Fruit fly (Drosophila melanogaster) whole organism, wandering third instar larva: ENCODE data around the gene CG9297.

ENCODE experiments used
- Abd-B ChIP-seq: fragments of >200 bp; optimal IDR thresholded peaks from 2 replicates; lab custom pipeline; 2017; ENCODE audit warnings: missing biosample characterization, missing genetic modification characterization
- CG9705 ChIP-seq: fragments of 200-800 bp; sonication (Bioruptor generic); optimal IDR thresholded peaks from 2 replicates; lab custom pipeline; 2018; ENCODE audit warnings: missing biosample characterization, mild to moderate bottlenecking, missing genetic modification characterization
- CrebA ChIP-seq: fragments of 200-800 bp; sonication (Bioruptor generic); optimal IDR thresholded peaks from 2 replicates; lab custom pipeline; 2016; ENCODE audit warnings: missing biosample characterization, mild to moderate bottlenecking, missing genetic modification characterization, borderline replicate concordance
- Dfd ChIP-seq: fragments of >200 bp; optimal IDR thresholded peaks from 2 replicates; lab custom pipeline; 2017; ENCODE audit warnings: missing biosample characterization, missing genetic modification characterization
- Dif ChIP-seq: fragments of 200-275, 200-300 bp; sonication (Bioruptor generic); optimal IDR thresholded peaks from 2 replicates; lab custom pipeline; 2018; ENCODE audit warnings: missing biosample characterization, missing genetic modification characterization; ENCODE audit not compliant: partially characterized antibody
- GATAd ChIP-seq: sonication (Bioruptor generic); optimal IDR thresholded peaks from 2 replicates; lab custom pipeline; 2016; ENCODE audit warnings: missing biosample characterization, missing genetic modification characterization
- HLH106 ChIP-seq: fragments of 200-800 bp; optimal IDR thresholded peaks from 3 replicates; lab custom pipeline; 2019; ENCODE audit warnings: missing biosample characterization, mild to moderate bottlenecking, missing genetic modification characterization, moderate library complexity
- Hnf4 ChIP-seq: fragments of 200-800 bp; sonication (Bioruptor generic); optimal IDR thresholded peaks from 2 replicates; lab custom pipeline; 2016; ENCODE audit warnings: missing biosample characterization, mild to moderate bottlenecking, missing genetic modification characterization
- Hr78 ChIP-seq: fragments of >200 bp; optimal IDR thresholded peaks from 2 replicates; lab custom pipeline; 2017; ENCODE audit warnings: missing biosample characterization, missing genetic modification characterization
- Hr83 ChIP-seq: fragments of 200-300 bp; sonication (Bioruptor generic); optimal IDR thresholded peaks from 2 replicates; lab custom pipeline; 2016; ENCODE audit warnings: missing biosample characterization, mild to moderate bottlenecking, missing genetic modification characterization, moderate library complexity; ENCODE audit not compliant: poor library complexity, severe bottlenecking
- Jra ChIP-seq: sonication (Bioruptor generic); optimal IDR thresholded peaks from 2 replicates; lab custom pipeline; 2016; ENCODE audit warnings: missing biosample characterization, missing genetic modification characterization
- Mio ChIP-seq: sonication (Bioruptor generic); optimal IDR thresholded peaks from 2 replicates; lab custom pipeline; 2016; ENCODE audit warnings: missing biosample characterization, missing genetic modification characterization
- Myc ChIP-seq: fragments of >200 bp; optimal IDR thresholded peaks from 2 replicates; lab custom pipeline; 2017
- N ChIP-seq: fragments of >200 bp; optimal IDR thresholded peaks from 2 replicates; lab custom pipeline; 2018; ENCODE audit warnings: missing biosample characterization, missing external identifiers, missing genetic modification characterization
- OdsH ChIP-seq: fragments of 200-800 bp; sonication (Bioruptor generic); optimal IDR thresholded peaks from 2 replicates; lab custom pipeline; 2016; ENCODE audit warnings: missing biosample characterization, mild to moderate bottlenecking, missing genetic modification characterization
- Rel ChIP-seq, 2 experiments: fragments of 200-800 bp; sonication (Bioruptor generic) in 1 of 2; optimal IDR thresholded peaks; 2 replicates in 1 of 2; 3 replicates in 1 of 2; lab custom pipeline; 2016 to 2019; ENCODE audit warnings: mild to moderate bottlenecking in 2 of 2, missing biosample characterization in 2 of 2, missing genetic modification characterization in 2 of 2, moderate library complexity in 1 of 2
- Sp1 ChIP-seq: fragments of 200-800 bp; sonication (Bioruptor generic); optimal IDR thresholded peaks from 3 replicates; lab custom pipeline; 2019; ENCODE audit warnings: missing biosample characterization, mild to moderate bottlenecking, missing genetic modification characterization, moderate library complexity
- Vsx2 ChIP-seq: fragments of 200-300, 225-300 bp; sonication (Bioruptor generic); optimal IDR thresholded peaks from 2 replicates; lab custom pipeline; 2018; ENCODE audit warnings: missing biosample characterization, missing genetic modification characterization; ENCODE audit not compliant: partially characterized antibody
- br ChIP-seq: fragments of 200-800 bp; sonication (Bioruptor generic); optimal IDR thresholded peaks from 2 replicates; lab custom pipeline; 2016; ENCODE audit warnings: missing biosample characterization, missing genetic modification characterization
- brk ChIP-seq: fragments of 200-800 bp; sonication (Bioruptor generic); optimal IDR thresholded peaks from 2 replicates; lab custom pipeline; 2016; ENCODE audit warnings: missing biosample characterization, mild to moderate bottlenecking, missing genetic modification characterization
- dl ChIP-seq, 2 experiments: fragments of 175-275, 200-275 bp in 1 of 2; fragments of 200-275 bp in 1 of 2; sonication (Bioruptor generic); optimal IDR thresholded peaks; lab custom pipeline; 2018; ENCODE audit warnings: mild to moderate bottlenecking in 2 of 2, missing biosample characterization in 2 of 2, missing genetic modification characterization in 2 of 2, moderate library complexity in 2 of 2; ENCODE audit not compliant: partially characterized antibody in 2 of 2, insufficient read depth in 1 of 2
- dmrt93B ChIP-seq: fragments of 200-800 bp; sonication (Bioruptor generic); optimal IDR thresholded peaks from 2 replicates; lab custom pipeline; 2018; ENCODE audit warnings: missing biosample characterization, mild to moderate bottlenecking, missing genetic modification characterization
- dsf ChIP-seq: sonication (Bioruptor generic); optimal IDR thresholded peaks from 2 replicates; lab custom pipeline; 2016; ENCODE audit warnings: missing biosample characterization, missing genetic modification characterization, borderline replicate concordance
- ey ChIP-seq: fragments of 200-800 bp; sonication (Bioruptor generic); optimal IDR thresholded peaks from 2 replicates; lab custom pipeline; 2016; ENCODE audit warnings: missing biosample characterization, missing genetic modification characterization
- foxo ChIP-seq, 2 experiments: fragments of 200-800 bp; sonication (Bioruptor generic); optimal IDR thresholded peaks; 2 replicates in 1 of 2; 3 replicates in 1 of 2; lab custom pipeline; 2016 to 2017; ENCODE audit warnings: missing biosample characterization in 2 of 2, missing genetic modification characterization in 2 of 2
- fru ChIP-seq: fragments of 200-800 bp; sonication (Bioruptor generic); optimal IDR thresholded peaks from 3 replicates; lab custom pipeline; 2016; ENCODE audit warnings: missing biosample characterization, mild to moderate bottlenecking, missing genetic modification characterization
- h ChIP-seq: fragments of 200-800 bp; sonication (Bioruptor generic); optimal IDR thresholded peaks from 3 replicates; lab custom pipeline; 2016; ENCODE audit warnings: missing biosample characterization, mild to moderate bottlenecking, missing genetic modification characterization
- lola ChIP-seq: fragments of >200 bp; optimal IDR thresholded peaks from 2 replicates; lab custom pipeline; 2017; ENCODE audit warnings: missing biosample characterization, missing genetic modification characterization
- pan ChIP-seq: fragments of >200 bp; optimal IDR thresholded peaks from 2 replicates; lab custom pipeline; 2017
- psq ChIP-seq: fragments of 200-800 bp; sonication (Bioruptor generic); optimal IDR thresholded peaks from 3 replicates; lab custom pipeline; 2017; ENCODE audit warnings: missing biosample characterization, mild to moderate bottlenecking, missing genetic modification characterization, moderate library complexity
- sage ChIP-seq: fragments of 200-800 bp; sonication (Bioruptor generic); optimal IDR thresholded peaks from 2 replicates; lab custom pipeline; 2016; ENCODE audit warnings: missing biosample characterization, mild to moderate bottlenecking, missing genetic modification characterization
- sv ChIP-seq: fragments of 200-800 bp; sonication (Bioruptor generic); optimal IDR thresholded peaks from 3 replicates; lab custom pipeline; 2016; ENCODE audit warnings: missing biosample characterization, missing genetic modification characterization
- tai ChIP-seq: sonication (Bioruptor generic); optimal IDR thresholded peaks from 2 replicates; lab custom pipeline; 2016; ENCODE audit warnings: missing biosample characterization, missing genetic modification characterization
- usp ChIP-seq: fragments of >200 bp; optimal IDR thresholded peaks from 2 replicates; lab custom pipeline; 2017; ENCODE audit warnings: missing biosample characterization, missing genetic modification characterization
- woc ChIP-seq: sonication (Bioruptor generic); optimal IDR thresholded peaks from 2 replicates; lab custom pipeline; 2016; ENCODE audit warnings: missing biosample characterization, mild to moderate bottlenecking, missing genetic modification characterization

CG9297 gene

DNA sequence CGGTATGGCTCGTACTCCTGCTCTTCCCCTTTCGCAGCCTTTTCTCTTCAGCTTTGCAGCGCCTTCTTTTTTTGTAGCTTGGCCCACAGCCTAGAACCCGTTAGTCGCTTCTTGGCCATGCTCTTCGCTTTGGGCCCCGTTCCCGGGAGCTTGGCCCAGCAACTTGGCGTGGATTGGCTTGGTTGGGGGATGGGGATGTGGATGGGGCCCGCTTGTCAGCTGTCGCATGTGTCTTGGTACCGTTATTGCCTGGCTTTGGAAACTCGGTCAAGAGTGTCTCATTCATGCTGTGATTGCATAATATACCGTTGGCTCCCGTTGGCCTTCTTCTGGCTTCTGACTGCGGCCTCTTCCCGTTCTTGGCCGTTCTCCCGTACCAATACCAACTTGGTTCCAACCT is 14.6 kb downstream of the CG9297 start:
- TF ChIP-seq pan (no peak), Jra (no peak), Myc (lab: Kevin White, UChicago) (no peak), fru (no peak), sage (no peak), Hnf4 (no peak), CG9705 (GFP tag; lab: Kevin White, UChicago) (no peak)

DNA sequence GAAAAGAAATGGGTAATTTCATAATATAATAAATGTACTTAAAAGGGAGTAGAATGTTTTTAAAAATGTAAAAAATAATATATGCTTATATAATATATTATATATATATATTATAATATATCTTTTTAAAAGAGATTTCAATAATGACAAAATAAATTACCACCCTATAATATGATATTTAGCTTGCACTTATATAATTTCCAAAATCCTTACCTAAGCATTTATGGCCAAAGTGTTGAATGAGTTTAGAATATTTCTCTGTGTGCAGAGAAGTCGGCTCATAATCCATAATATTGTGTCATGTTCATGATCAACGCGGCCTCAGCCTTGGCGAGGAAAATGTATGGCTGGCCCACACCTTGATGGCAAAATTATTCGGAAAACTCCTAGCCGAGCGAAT is 16.9 kb downstream of the CG9297 start:
- TF ChIP-seq tai (no peak), fru (no peak)

DNA sequence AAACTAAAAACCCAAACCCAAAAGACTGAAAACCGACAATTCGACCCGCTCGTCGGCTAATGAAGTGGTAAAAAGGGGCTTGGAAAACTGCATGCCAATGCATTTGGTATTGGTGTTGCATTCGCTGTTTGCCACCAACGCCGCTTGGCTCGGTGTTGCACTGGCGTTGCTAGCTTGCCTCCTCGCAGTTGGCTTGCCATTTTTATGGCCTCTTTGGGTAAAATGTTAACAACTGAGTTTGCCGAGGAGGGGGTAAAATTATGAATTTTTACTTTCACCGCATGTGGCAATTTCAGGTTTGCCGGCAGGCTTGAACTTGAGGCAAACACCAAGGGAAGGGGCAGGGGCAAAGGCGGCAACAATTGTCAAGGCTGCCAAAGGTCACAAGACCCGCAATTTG is 17.4 kb downstream of the CG9297 start:
- TF ChIP-seq dsf (no peak), usp (GFP tag; lab: Kevin White, UChicago) (no peak), CrebA (GFP tag; lab: Kevin White, UChicago) (no peak), lola (GFP tag; lab: Kevin White, UChicago) (no peak), woc (GFP tag; lab: Kevin White, UChicago) (no peak), ey (no peak), pan (no peak), N (no peak), Sp1 (GFP tag; lab: Kevin White, UChicago) (no peak), Vsx2 (GFP tag; lab: Kevin White, UChicago) (no peak), brk (GFP tag; lab: Kevin White, UChicago) (no peak), Jra (no peak), GATAd (GFP tag; lab: Kevin White, UChicago) (no peak), foxo (GFP tag; optimal IDR thresholded peaks at IDR 0.05; lab: Kevin White, UChicago) (no peak), psq (no peak), fru (no peak), Myc (lab: Kevin White, UChicago) (no peak), OdsH (GFP tag; lab: Kevin White, UChicago) (no peak), Mio (GFP tag; lab: Kevin White, UChicago) (no peak)

DNA sequence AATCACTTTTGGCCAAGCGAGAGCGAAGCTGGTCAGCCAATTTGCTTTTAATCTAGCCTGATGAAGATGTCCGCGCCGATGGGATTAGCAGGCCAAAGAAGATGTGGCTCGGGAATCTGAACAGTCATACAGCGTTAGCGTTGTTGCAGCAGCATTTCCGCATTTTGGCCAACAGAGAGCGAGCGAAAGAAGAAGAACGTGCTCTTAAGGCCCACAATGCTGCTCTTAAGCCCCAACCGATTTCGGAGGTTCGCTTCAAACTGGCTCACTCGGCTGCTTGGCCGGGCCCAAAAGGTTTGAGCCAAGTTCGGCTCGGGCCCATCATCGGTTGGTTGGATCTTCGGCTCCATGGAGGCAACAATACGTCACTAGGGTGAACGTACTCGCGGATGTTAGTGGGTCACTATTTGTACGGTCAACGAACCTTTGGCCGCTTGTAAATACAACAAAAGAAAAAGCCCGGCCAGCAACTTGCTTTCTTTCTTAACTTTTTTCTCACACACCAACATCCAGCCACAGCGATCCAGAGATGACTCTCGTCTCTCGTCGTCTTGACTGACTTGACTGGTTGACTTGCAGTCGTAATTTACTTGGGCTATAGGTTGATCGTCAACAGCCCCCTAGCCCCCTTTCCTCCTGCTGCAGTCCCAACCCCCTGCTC is 18.5 kb downstream of the CG9297 start:
- TF ChIP-seq Dif (GFP tag; lab: Kevin White, UChicago): peak; percentile 36
- TF ChIP-seq GATAd (GFP tag; lab: Kevin White, UChicago): no peak
- TF ChIP-seq Abd-B (GFP tag; lab: Kevin White, UChicago): no peak
- no peak for TF ChIP-seq psq

DNA sequence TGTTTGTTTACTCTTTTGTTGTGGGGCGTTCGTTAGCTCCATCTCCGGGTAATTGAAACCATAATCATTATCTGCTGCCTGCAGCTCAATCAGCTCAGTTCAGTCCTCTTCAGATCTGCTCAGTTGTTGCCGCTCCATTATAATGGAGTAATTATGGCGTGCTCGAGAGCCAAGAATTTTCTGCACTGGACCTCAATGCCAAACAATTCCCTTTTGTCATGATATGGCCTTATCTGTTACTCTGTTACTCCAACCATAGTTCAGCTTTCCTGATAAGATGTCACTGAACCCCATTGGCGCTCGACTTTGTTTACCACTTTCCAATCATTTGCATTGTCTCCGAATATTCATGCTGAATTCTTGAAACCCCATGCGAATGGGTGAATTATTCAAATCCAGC is 19.5 kb downstream of the CG9297 start:
- TF ChIP-seq N (no peak), br (GFP tag; lab: Kevin White, UChicago) (no peak), lola (GFP tag; lab: Kevin White, UChicago) (no peak)

DNA sequence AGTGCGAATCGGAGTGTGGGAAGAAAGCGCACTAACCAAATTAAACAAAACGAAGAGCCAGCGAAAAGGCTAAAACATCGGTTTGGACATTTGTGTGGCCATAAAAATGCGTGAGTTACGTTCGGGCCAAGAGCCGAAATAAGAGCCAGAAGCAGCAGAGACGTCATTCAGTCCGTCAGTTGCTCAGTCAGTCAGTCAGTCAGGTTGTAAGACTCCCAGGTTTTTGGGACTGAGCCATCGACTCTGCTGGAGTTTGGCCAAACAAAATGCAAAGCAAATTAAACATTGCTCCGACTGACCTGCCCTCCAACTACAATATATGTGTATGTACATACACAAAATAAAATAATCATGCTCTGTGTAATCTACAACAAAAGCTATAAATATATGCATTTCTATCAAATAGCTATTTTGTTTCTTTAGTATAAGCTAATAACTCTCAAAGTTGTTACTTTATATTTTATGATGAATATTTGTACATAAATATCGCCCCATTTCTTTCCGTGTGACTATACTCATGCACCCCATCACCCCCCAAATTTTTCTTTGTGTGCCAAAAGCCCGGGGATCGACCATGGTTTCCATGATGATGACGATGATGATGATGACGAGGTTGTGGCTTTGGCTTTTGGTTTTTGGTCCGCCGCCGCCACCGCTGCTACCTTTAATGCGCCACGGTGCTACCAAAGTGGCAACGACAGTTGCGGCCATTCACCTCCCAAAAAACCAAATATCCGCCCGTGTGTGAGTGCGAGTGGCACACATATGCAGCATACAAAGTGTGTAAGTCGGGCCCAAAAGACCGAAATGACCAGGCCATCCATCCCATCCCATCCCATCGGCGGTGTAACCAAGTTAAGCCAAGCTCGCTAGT is 22.0 kb downstream of the CG9297 start:
- TF ChIP-seq Hr83 (GFP tag; lab: Kevin White, UChicago) (no peak), br (GFP tag; lab: Kevin White, UChicago) (peak; percentile 63), Rel (GFP tag; optimal IDR thresholded peaks at IDR 0.05; lab: Kevin White, UChicago) (no peak), Rel (tag; optimal IDR thresholded peaks at IDR 0.05; lab: Kevin White, UChicago) (no peak), tai (no peak), Hr78 (GFP tag; lab: Kevin White, UChicago) (no peak), GATAd (GFP tag; lab: Kevin White, UChicago) (no peak), dl (GFP tag; optimal IDR thresholded peaks at IDR 0.05; lab: Kevin White, UChicago; ENCODE audit: insufficient read depth in 1 of 2, partially characterized antibody in 2 of 2) (no peak), Hnf4 (no peak), Dfd (GFP tag; lab: Kevin White, UChicago) (no peak), psq (peak; percentile 45), Vsx2 (GFP tag; lab: Kevin White, UChicago) (no peak), dsf (no peak), CG9705 (GFP tag; lab: Kevin White, UChicago) (no peak), usp (GFP tag; lab: Kevin White, UChicago) (no peak), Jra (no peak), woc (GFP tag; lab: Kevin White, UChicago) (peak; percentile 11), HLH106 (tag; lab: Kevin White, UChicago) (peak; percentile 76), pan (no peak), fru (peak; percentile 81), h (GFP tag; lab: Kevin White, UChicago) (peak; percentile 70), Sp1 (GFP tag; lab: Kevin White, UChicago) (peak; percentile 75), dmrt93B (GFP tag; lab: Kevin White, UChicago) (peak; percentile 44), CrebA (GFP tag; lab: Kevin White, UChicago) (no peak), ey (peak; percentile 32), sv (GFP tag; lab: Kevin White, UChicago) (no peak), Mio (GFP tag; lab: Kevin White, UChicago) (no peak), OdsH (GFP tag; lab: Kevin White, UChicago) (peak; percentile 63), sage (no peak)
